Worm (Caenorhabditis elegans) whole organism, early embryonic: ENCODE measurements around the gene C05E4.15.

ENCODE experiments used
- B0310.2 ChIP-seq: sonication (generic microtip); optimal IDR thresholded peaks from 2 replicates; lab custom pipeline; 2016; ENCODE audit warnings: mild to moderate bottlenecking, missing genetic modification characterization, missing compliant biosample characterization
- F13C5.2 ChIP-seq: sonication (generic microtip); optimal IDR thresholded peaks from 2 replicates; lab custom pipeline; 2017; ENCODE audit warnings: mild to moderate bottlenecking, missing genetic modification characterization, inconsistent platforms, missing compliant biosample characterization
- ama-1 ChIP-seq: fragments of 150-350 bp; optimal IDR thresholded peaks from 2 replicates; lab custom pipeline; 2014
- ceh-36 ChIP-seq: sonication (generic microtip); optimal IDR thresholded peaks from 2 replicates; lab custom pipeline; 2016; ENCODE audit warnings: missing genetic modification characterization, inconsistent platforms, missing compliant biosample characterization
- ets-7 ChIP-seq: sonication (generic microtip); optimal IDR thresholded peaks from 2 replicates; lab custom pipeline; 2016; ENCODE audit warnings: missing genotype, missing genetic modification characterization, missing compliant biosample characterization
- flt-1 ChIP-seq: fragments of 200-800 bp; sonication (Bioruptor generic); IDR thresholded peaks from 2 replicates; pipeline ENCODE4 v1.3.6; 2022; ENCODE audit warnings: missing genetic modification characterization, missing compliant biosample characterization
- sea-1 ChIP-seq: fragments of 200-800 bp; sonication (Bioruptor generic); conservative IDR thresholded peaks from 2 replicates; pipeline ENCODE4 v1.3.6; 2022; ENCODE audit warnings: missing genetic modification characterization, missing compliant biosample characterization

DNA sequence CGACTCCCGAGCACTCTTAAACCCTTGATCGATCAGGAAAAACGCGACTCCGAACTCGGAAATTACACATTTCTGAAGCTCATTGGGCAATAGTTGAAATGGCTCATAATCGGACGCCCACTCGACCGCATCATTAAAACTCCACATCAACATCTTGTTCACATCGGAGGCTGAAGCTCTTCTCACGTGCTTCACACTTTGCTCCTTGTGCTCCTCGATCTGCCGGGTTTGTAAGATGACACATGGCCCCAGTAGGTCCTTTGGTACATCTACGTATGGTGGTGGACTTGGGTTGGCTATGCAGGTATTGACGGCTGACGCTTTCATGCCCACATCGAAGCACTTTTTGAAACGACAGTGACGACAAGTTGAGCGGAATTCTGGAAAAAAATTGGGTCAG lies 42.3 kb upstream of the C05E4.15 start:
- TF ChIP-seq sea-1 (GFP tag; lab: Robert Waterston, UW) (no peak), F13C5.2 (tag; lab: Kevin White, UChicago) (no peak), ama-1 (no peak), ets-7 (tag; lab: Kevin White, UChicago) (no peak), B0310.2 (tag; lab: Kevin White, UChicago) (no peak), ceh-36 (no peak), flt-1 (GFP tag; lab: Robert Waterston, UW) (no peak)
